Worm (Caenorhabditis elegans) whole organism, L3 larva: Measurements from ENCODE around the gene str-37.

Experiments used
- ZK546.5 ChIP-seq: sonication (generic microtip); optimal IDR thresholded peaks from 2 replicates; lab custom pipeline; 2017; ENCODE audit warnings: missing biosample characterization, missing genetic modification characterization
- aly-2 ChIP-seq: fragments of 150-350 bp; optimal IDR thresholded peaks from 2 replicates; lab custom pipeline; 2014; ENCODE audit warnings: missing biosample characterization, missing genetic modification characterization
- ceh-82 ChIP-seq: fragments of 150-350 bp; optimal IDR thresholded peaks from 2 replicates; lab custom pipeline; 2014; ENCODE audit warnings: missing biosample characterization, missing genetic modification characterization
- ceh-9 ChIP-seq: sonication (generic microtip); optimal IDR thresholded peaks from 2 replicates; lab custom pipeline; 2018; ENCODE audit warnings: missing biosample characterization, missing genetic modification characterization
- egl-27 ChIP-seq: sonication (generic microtip); optimal IDR thresholded peaks from 4 replicates; lab custom pipeline; 2017; ENCODE audit warnings: missing biosample characterization, missing genetic modification reagents, missing genetic modification characterization
- egl-5 ChIP-seq: fragments of 150-350 bp; optimal IDR thresholded peaks from 2 replicates; lab custom pipeline; 2017; ENCODE audit warnings: missing biosample characterization, missing genetic modification reagents, missing genetic modification characterization, inconsistent platforms
- elt-1 ChIP-seq: fragments of 150-350 bp; optimal IDR thresholded peaks from 2 replicates; lab custom pipeline; 2014; ENCODE audit warnings: missing biosample characterization, missing genetic modification characterization
- elt-2 ChIP-seq: sonication (generic microtip); optimal IDR thresholded peaks from 2 replicates; lab custom pipeline; 2016; ENCODE audit warnings: missing genetic modification reagents, mild to moderate bottlenecking, missing genetic modification characterization, missing compliant biosample characterization
- elt-3 ChIP-seq, 3 experiments: fragments of 150-350 bp in 1 of 3; sonication (generic microtip) in 2 of 3; optimal IDR thresholded peaks; 2 replicates in 2 of 3; 4 replicates in 1 of 3; lab custom pipeline; 2014 to 2017; ENCODE audit warnings: missing biosample characterization in 3 of 3, missing genetic modification characterization in 3 of 3
- eor-1 ChIP-seq, 2 experiments: fragments of 150-350 bp; optimal IDR thresholded peaks; 2 replicates each; lab custom pipeline; 2014 to 2018; ENCODE audit warnings: missing biosample characterization in 2 of 2, missing genetic modification characterization in 2 of 2
- fkh-10 ChIP-seq: sonication (generic microtip); optimal IDR thresholded peaks from 2 replicates; lab custom pipeline; 2017; ENCODE audit warnings: missing biosample characterization, missing genetic modification reagents, missing genetic modification characterization
- fos-1 ChIP-seq: fragments of 150-350 bp; optimal IDR thresholded peaks from 2 replicates; lab custom pipeline; 2014; ENCODE audit warnings: missing biosample characterization, missing genetic modification characterization
- jun-1 ChIP-seq: fragments of 150-350 bp; optimal IDR thresholded peaks from 2 replicates; lab custom pipeline; 2014; ENCODE audit warnings: missing biosample characterization, missing genetic modification reagents, missing genetic modification characterization
- lin-39 ChIP-seq: fragments of 150-350 bp; optimal IDR thresholded peaks from 2 replicates; lab custom pipeline; 2018; ENCODE audit warnings: missing biosample characterization, missing genetic modification reagents, missing genetic modification characterization
- lsy-12 ChIP-seq: sonication (generic microtip); optimal IDR thresholded peaks from 2 replicates; lab custom pipeline; 2016; ENCODE audit warnings: mild to moderate bottlenecking, missing genetic modification characterization, missing compliant biosample characterization
- mdl-1 ChIP-seq: fragments of 150-350 bp; optimal IDR thresholded peaks from 2 replicates; lab custom pipeline; 2014; ENCODE audit warnings: missing biosample characterization, missing genetic modification characterization
- nfya-1 ChIP-seq: sonication (generic microtip); optimal IDR thresholded peaks from 2 replicates; lab custom pipeline; 2017; ENCODE audit warnings: missing genetic modification characterization, mild to moderate bottlenecking, missing compliant biosample characterization, antibody characterized with exemption, moderate library complexity; ENCODE audit not compliant: insufficient read depth
- nhr-12 ChIP-seq: fragments of 150-350 bp; optimal IDR thresholded peaks from 2 replicates; lab custom pipeline; 2014; ENCODE audit warnings: missing biosample characterization, missing genetic modification characterization
- nhr-23 ChIP-seq: fragments of 150-350 bp; optimal IDR thresholded peaks from 2 replicates; lab custom pipeline; 2014; ENCODE audit warnings: missing biosample characterization, missing genetic modification reagents, missing genetic modification characterization
- nhr-237 ChIP-seq: fragments of 150-350 bp; optimal IDR thresholded peaks from 2 replicates; lab custom pipeline; 2014; ENCODE audit warnings: missing biosample characterization, missing genetic modification characterization
- nhr-25 ChIP-seq: sonication (generic microtip); optimal IDR thresholded peaks from 2 replicates; lab custom pipeline; 2017; ENCODE audit warnings: missing biosample characterization, missing genetic modification characterization
- nhr-28 ChIP-seq: fragments of 150-350 bp; optimal IDR thresholded peaks from 2 replicates; lab custom pipeline; 2014; ENCODE audit warnings: missing biosample characterization, missing genetic modification characterization
- nhr-67 ChIP-seq: fragments of 150-350 bp; optimal IDR thresholded peaks from 2 replicates; lab custom pipeline; 2014; ENCODE audit warnings: missing biosample characterization, missing genetic modification characterization
- pha-4 ChIP-seq: fragments of 150-350 bp; optimal IDR thresholded peaks from 2 replicates; lab custom pipeline; 2014; ENCODE audit warnings: missing biosample characterization, missing genetic modification reagents, missing genetic modification characterization
- pqm-1 ChIP-seq: fragments of 150-350 bp; optimal IDR thresholded peaks from 2 replicates; lab custom pipeline; 2017; ENCODE audit warnings: missing biosample characterization, missing genetic modification characterization, inconsistent platforms
- sea-2 ChIP-seq: fragments of 150-350 bp; sonication (generic microtip); optimal IDR thresholded peaks from 4 replicates; lab custom pipeline; 2014; ENCODE audit warnings: missing biosample characterization, missing genetic modification reagents, missing genetic modification characterization
- snpc-4 ChIP-seq: fragments of 150-350 bp; optimal IDR thresholded peaks from 2 replicates; lab custom pipeline; 2014; ENCODE audit warnings: missing biosample characterization, missing genetic modification characterization
- tbx-2 ChIP-seq: sonication (generic microtip); optimal IDR thresholded peaks from 2 replicates; lab custom pipeline; 2016; ENCODE audit warnings: mild to moderate bottlenecking, missing genetic modification characterization, missing compliant biosample characterization
- unc-62 ChIP-seq: fragments of 150-350 bp; sonication (generic microtip); optimal IDR thresholded peaks from 4 replicates; lab custom pipeline; 2014; ENCODE audit warnings: missing biosample characterization, missing genetic modification reagents, missing genetic modification characterization
- zag-1 ChIP-seq: fragments of 150-350 bp; optimal IDR thresholded peaks from 2 replicates; lab custom pipeline; 2014; ENCODE audit warnings: missing biosample characterization, missing genetic modification characterization
- ztf-11 ChIP-seq: fragments of 150-350 bp; optimal IDR thresholded peaks from 2 replicates; lab custom pipeline; 2014; ENCODE audit warnings: missing biosample characterization, missing genetic modification characterization

The str-37 gene

ce11 chrV:13295859-13296258 is 31.7 kb upstream of the str-37 start, which contains the start of gene uig-1:
uig-1 (minus strand) TSS chrV:13295978.
- TF ChIP-seq nfya-1 (tag; lab: Kevin White, UChicago) (peak; percentile 30), snpc-4 (no peak)

DNA sequence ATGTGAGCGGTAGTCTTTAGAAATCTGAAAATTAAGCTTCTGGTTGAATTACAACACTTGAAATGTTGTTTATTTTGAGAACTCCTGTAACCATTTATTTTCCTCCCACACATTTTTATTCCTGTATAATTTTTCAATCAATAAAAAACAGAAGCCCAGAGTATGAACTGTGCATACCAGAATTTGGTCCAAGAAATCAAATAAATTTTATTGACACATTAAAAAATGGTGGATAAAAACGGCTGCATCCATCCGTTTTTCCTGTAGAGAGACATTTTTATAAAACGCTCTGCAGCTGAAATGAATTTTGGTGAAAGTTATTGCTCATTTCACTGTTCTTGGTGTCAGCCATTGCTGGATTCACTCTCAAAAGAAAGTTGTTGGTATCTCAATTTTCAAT is 30.3 kb upstream of the str-37 start, which contains the start of gene C26E1.1:
TSS of gene C26E1.1 (plus strand) at position 301 of the 400 bp plus-strand sequence.
- TF ChIP-seq nhr-28 (tag; lab: Kevin White, UChicago), result no peak
- TF ChIP-seq fos-1 (tag; lab: Kevin White, UChicago), result no peak
- no peak for TF ChIP-seq elt-2 (tag; lab: Kevin White, UChicago)
- TF ChIP-seq eor-1 (tag; optimal IDR thresholded peaks at IDR 0.05; lab: Kevin White, UChicago), result no peak
- no peak for TF ChIP-seq nhr-25 (tag; lab: Kevin White, UChicago)
- no peak for TF ChIP-seq tbx-2 (tag; lab: Kevin White, UChicago)
- no peak for TF ChIP-seq lin-39 (tag; lab: Kevin White, UChicago)
- TF ChIP-seq fkh-10 (GFP tag; lab: Kevin White, UChicago), result no peak
- TF ChIP-seq ztf-11 (tag; lab: Kevin White, UChicago), result no peak
- no peak for TF ChIP-seq zag-1 (tag; lab: Kevin White, UChicago)
- no peak for TF ChIP-seq pha-4

DNA sequence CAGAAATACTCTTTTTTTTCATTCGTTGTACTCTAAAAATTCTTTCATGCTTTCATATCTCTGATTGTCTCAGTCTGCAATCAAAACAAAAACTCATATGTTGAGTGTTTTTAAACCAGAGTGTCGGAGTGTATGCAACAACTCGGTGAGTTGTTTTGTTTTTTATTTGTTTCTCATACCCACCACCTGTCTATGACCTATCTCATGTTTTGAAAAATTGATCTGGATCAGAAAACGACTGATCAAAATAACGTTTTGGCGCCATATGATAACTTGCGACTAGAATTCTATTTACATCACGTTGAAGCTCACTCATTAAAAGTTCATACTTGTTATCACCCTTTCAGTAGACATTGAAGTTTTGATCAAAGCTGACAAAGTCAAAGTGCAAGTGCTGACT is 28.9 kb upstream of the str-37 start:
- no peak for TF ChIP-seq ztf-11 (tag; lab: Kevin White, UChicago)
- TF ChIP-seq nhr-237 (tag; lab: Kevin White, UChicago), result no peak
- TF ChIP-seq pqm-1 (tag; lab: Kevin White, UChicago), result no peak
- no peak for TF ChIP-seq elt-1 (tag; lab: Kevin White, UChicago)
- no peak for TF ChIP-seq mdl-1 (tag; lab: Kevin White, UChicago)
- no peak for TF ChIP-seq nhr-23 (tag; lab: Kevin White, UChicago)
- no peak for TF ChIP-seq jun-1 (tag; lab: Kevin White, UChicago)
- TF ChIP-seq nhr-28 (tag; lab: Kevin White, UChicago), result no peak
- no peak for TF ChIP-seq nhr-67 (tag; lab: Kevin White, UChicago)
- TF ChIP-seq pha-4, result no peak
- TF ChIP-seq zag-1 (tag; lab: Kevin White, UChicago), result no peak
- TF ChIP-seq ceh-9 (tag; lab: Kevin White, UChicago), result no peak
- no peak for TF ChIP-seq snpc-4
- TF ChIP-seq ceh-82 (tag; lab: Kevin White, UChicago), result no peak
- no peak for TF ChIP-seq lsy-12 (tag; lab: Kevin White, UChicago)
- no peak for TF ChIP-seq nhr-12
- TF ChIP-seq aly-2 (tag; lab: Kevin White, UChicago), result no peak

- TF ChIP-seq ztf-11 (tag; lab: Kevin White, UChicago) (no peak), ceh-9 (tag; lab: Kevin White, UChicago) (no peak), jun-1 (tag; lab: Kevin White, UChicago) (no peak), elt-3 (tag; optimal IDR thresholded peaks at IDR 0.05; lab: Kevin White, UChicago) (no peak), nhr-237 (tag; lab: Kevin White, UChicago) (no peak), egl-27 (tag; lab: Kevin White, UChicago) (no peak), nfya-1 (tag; lab: Kevin White, UChicago) (no peak), ZK546.5 (tag; lab: Kevin White, UChicago) (no peak), nhr-25 (tag; lab: Kevin White, UChicago) (no peak), unc-62 (GFP tag; lab: Kevin White, UChicago) (no peak), elt-2 (tag; lab: Kevin White, UChicago) (no peak), sea-2 (GFP tag; lab: Kevin White, UChicago) (no peak), lsy-12 (tag; lab: Kevin White, UChicago) (no peak), mdl-1 (tag; lab: Kevin White, UChicago) (no peak)
Measured at ce11 chrV:13299398-13299797, 28.2 kb upstream of the str-37 start.

DNA sequence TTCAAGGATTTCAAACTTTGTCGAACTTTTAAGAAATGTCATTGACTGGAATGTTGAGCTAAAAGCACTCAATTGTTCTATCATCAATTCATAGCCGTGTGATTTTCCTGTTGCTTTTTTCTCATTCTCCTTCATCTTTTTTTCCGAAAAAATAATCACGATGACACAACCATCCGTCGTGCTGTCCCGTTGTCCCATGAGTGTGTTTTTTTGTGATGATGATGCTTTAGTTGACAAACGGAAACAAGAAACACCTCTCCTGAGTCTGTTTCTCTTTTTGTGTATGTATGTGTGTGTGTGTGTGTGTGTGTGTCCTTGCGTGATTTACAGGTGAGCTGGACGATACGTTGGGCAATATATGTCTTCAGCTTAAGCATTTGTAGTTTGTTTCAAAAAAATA is 27.1 kb upstream of the str-37 start:
- no peak for TF ChIP-seq egl-5 (tag; lab: Kevin White, UChicago)

ce11 chrV:13301443-13301842 is 26.1 kb upstream of the str-37 start, which contains the start of gene ceh-79:
ceh-79 (plus strand) TSS chrV:13301833.
- TF ChIP-seq elt-2 (tag; lab: Kevin White, UChicago) (peak; percentile 57), lin-39 (tag; lab: Kevin White, UChicago) (no peak)
- TF ChIP-seq, all 47 proteins: peak for 1
